Worm (Caenorhabditis elegans) whole organism, L4 larva: ENCODE measurements around the gene sri-10.

ENCODE experiments used
- F26F4.8 ChIP-seq: fragments of 200-800 bp; sonication (Bioruptor generic); conservative IDR thresholded peaks from 2 replicates; pipeline ENCODE4 v1.3.6; 2022; ENCODE audit warnings: missing genetic modification characterization, missing compliant biosample characterization
- F44E2.7 ChIP-seq: fragments of 200-800 bp; sonication (Bioruptor generic); IDR thresholded peaks from 2 replicates; pipeline ENCODE4 v2.1.2; 2022; ENCODE audit warnings: missing genetic modification characterization, missing compliant biosample characterization
- T26A8.4 ChIP-seq: fragments of 200-800 bp; sonication (Bioruptor generic); IDR thresholded peaks from 2 replicates; pipeline ENCODE4 v1.3.6; 2022; ENCODE audit warnings: missing genetic modification characterization, missing compliant biosample characterization
- Y105C5A.15 ChIP-seq: fragments of 200-800 bp; sonication (Bioruptor generic); IDR thresholded peaks from 2 replicates; pipeline ENCODE4 v1.3.6; 2022; ENCODE audit warnings: missing genetic modification characterization, missing compliant biosample characterization
- Y48G9A.11 ChIP-seq: fragments of 200-800 bp; sonication (Bioruptor generic); IDR thresholded peaks from 2 replicates; pipeline ENCODE4 v1.3.6; 2022; ENCODE audit warnings: missing genetic modification reagents, missing genetic modification characterization, missing compliant biosample characterization
- Y75B8A.6 ChIP-seq: fragments of 200-800 bp; sonication (Bioruptor generic); IDR thresholded peaks from 2 replicates; pipeline ENCODE4 v1.3.6; 2022; ENCODE audit warnings: missing genetic modification reagents, missing genetic modification characterization, missing compliant biosample characterization
- ZK337.2 ChIP-seq: fragments of 200-800 bp; sonication (Bioruptor generic); IDR thresholded peaks from 2 replicates; pipeline ENCODE4 v1.3.6; 2022; ENCODE audit warnings: missing genetic modification reagents, missing genetic modification characterization, missing compliant biosample characterization
- arid-1 ChIP-seq: fragments of 200-800 bp; sonication (Bioruptor generic); conservative IDR thresholded peaks from 2 replicates; pipeline ENCODE4 v1.3.6; 2022; ENCODE audit warnings: missing genetic modification reagents, missing genetic modification characterization, missing compliant biosample characterization
- attf-4 ChIP-seq: sonication (generic microtip); optimal IDR thresholded peaks from 3 replicates; lab custom pipeline; 2017; ENCODE audit warnings: missing biosample characterization, missing genetic modification characterization
- ceh-28 ChIP-seq: fragments of 150-350 bp; optimal IDR thresholded peaks from 2 replicates; lab custom pipeline; 2014; ENCODE audit warnings: missing biosample characterization, missing genetic modification reagents, missing genetic modification characterization
- ceh-44 ChIP-seq: fragments of 200-800 bp; sonication (Bioruptor generic); IDR thresholded peaks from 2 replicates; pipeline ENCODE4 v1.3.6; 2022; ENCODE audit warnings: missing genetic modification reagents, missing genetic modification characterization, missing compliant biosample characterization
- ceh-82 ChIP-seq: sonication (generic microtip); optimal IDR thresholded peaks from 2 replicates; lab custom pipeline; 2017; ENCODE audit warnings: missing biosample characterization, missing genetic modification characterization
- ctbp-1 ChIP-seq: fragments of 200-800 bp; sonication (Bioruptor generic); IDR thresholded peaks from 2 replicates; pipeline ENCODE4 v1.3.6; 2022; ENCODE audit warnings: missing genetic modification reagents, missing genetic modification characterization, missing compliant biosample characterization
- daf-12 ChIP-seq: fragments of 150-350 bp; optimal IDR thresholded peaks from 2 replicates; lab custom pipeline; 2014; ENCODE audit warnings: missing biosample characterization, missing genetic modification reagents, missing genetic modification characterization
- daf-16 ChIP-seq, 3 experiments: sonication (generic microtip); optimal IDR thresholded peaks; 2 replicates each; lab custom pipeline; 2016 to 2017; ENCODE audit warnings: missing genetic modification characterization in 3 of 3, missing genetic modification reagents in 3 of 3, mild to moderate bottlenecking in 2 of 3, missing compliant biosample characterization in 2 of 3, missing biosample characterization in 1 of 3, moderate library complexity in 1 of 3
- dmd-6 ChIP-seq: fragments of 200-800 bp; sonication (Bioruptor generic); IDR thresholded peaks from 2 replicates; pipeline ENCODE4 v1.3.6; 2022; ENCODE audit warnings: missing genetic modification reagents, missing genetic modification characterization, missing compliant biosample characterization
- egl-27 ChIP-seq: sonication (generic microtip); optimal IDR thresholded peaks from 3 replicates; lab custom pipeline; 2017; ENCODE audit warnings: missing biosample characterization, missing genetic modification reagents, missing genetic modification characterization
- egl-43 ChIP-seq: fragments of 200-800 bp; sonication (Bioruptor generic); IDR thresholded peaks from 2 replicates; pipeline ENCODE4 v1.3.6; 2022; ENCODE audit warnings: missing genetic modification reagents, missing genetic modification characterization, missing compliant biosample characterization
- gei-8 ChIP-seq: fragments of 200-800 bp; sonication (Bioruptor generic); optimal IDR thresholded peaks from 2 replicates; lab custom pipeline; 2018; ENCODE audit warnings: mild to moderate bottlenecking, missing genetic modification characterization, missing compliant biosample characterization
- hlh-30 ChIP-seq: sonication (generic microtip); optimal IDR thresholded peaks from 2 replicates; lab custom pipeline; 2017; ENCODE audit warnings: antibody characterized with exemption, mild to moderate bottlenecking, missing genetic modification characterization, missing compliant biosample characterization; ENCODE audit not compliant: insufficient read depth
- lim-7 ChIP-seq: fragments of 200-800 bp; sonication (Bioruptor generic); IDR thresholded peaks from 2 replicates; pipeline ENCODE4 v1.3.6; 2022; ENCODE audit warnings: missing genetic modification characterization, missing compliant biosample characterization
- lin-1 ChIP-seq: fragments of 200-800 bp; sonication (Bioruptor generic); IDR thresholded peaks from 2 replicates; pipeline ENCODE4 v1.3.6; 2022; ENCODE audit warnings: missing genetic modification reagents, missing genetic modification characterization, missing compliant biosample characterization
- lin-13 ChIP-seq: fragments of 150-350 bp; optimal IDR thresholded peaks from 2 replicates; lab custom pipeline; 2014; ENCODE audit warnings: missing biosample characterization, missing genetic modification reagents, missing genetic modification characterization
- lin-29 ChIP-seq: fragments of 200-800 bp; sonication (Bioruptor generic); IDR thresholded peaks from 2 replicates; pipeline ENCODE4 v1.3.6; 2022; ENCODE audit warnings: missing genetic modification reagents, missing genetic modification characterization, missing compliant biosample characterization
- lin-39 ChIP-seq: fragments of 150-350 bp; optimal IDR thresholded peaks from 2 replicates; lab custom pipeline; 2014; ENCODE audit warnings: missing biosample characterization, missing genetic modification reagents, missing genetic modification characterization
- lir-3 ChIP-seq: sonication (generic microtip); optimal IDR thresholded peaks from 2 replicates; lab custom pipeline; 2016; ENCODE audit warnings: mild to moderate bottlenecking, missing genetic modification characterization, missing compliant biosample characterization
- lsy-2 ChIP-seq, 2 experiments: fragments of 150-350 bp in 1 of 2; sonication (generic microtip) in 1 of 2; optimal IDR thresholded peaks; 2 replicates each; lab custom pipeline; 2014 to 2017; ENCODE audit warnings: missing biosample characterization in 2 of 2, missing genetic modification characterization in 2 of 2
- madf-9 ChIP-seq: fragments of 200-800 bp; sonication (Bioruptor generic); conservative IDR thresholded peaks from 2 replicates; pipeline ENCODE4 v1.3.6; 2022; ENCODE audit warnings: missing genetic modification reagents, missing genetic modification characterization, missing compliant biosample characterization
- mdl-1 ChIP-seq, 2 experiments: fragments of 150-350 bp in 1 of 2; sonication (generic microtip) in 1 of 2; optimal IDR thresholded peaks; 2 replicates each; lab custom pipeline; 2014 to 2017; ENCODE audit warnings: missing biosample characterization in 2 of 2, missing genetic modification characterization in 2 of 2
- mdt-29 ChIP-seq: fragments of 200-800 bp; sonication (Bioruptor generic); IDR thresholded peaks from 2 replicates; pipeline ENCODE4 v1.3.6; 2022; ENCODE audit warnings: missing genetic modification reagents, missing genetic modification characterization, missing compliant biosample characterization
- nhr-102 ChIP-seq: sonication (generic microtip); optimal IDR thresholded peaks from 2 replicates; lab custom pipeline; 2016; ENCODE audit warnings: mild to moderate bottlenecking, missing genetic modification characterization, moderate library complexity, missing compliant biosample characterization
- nhr-11 ChIP-seq: fragments of 150-350 bp; optimal IDR thresholded peaks from 2 replicates; lab custom pipeline; 2014; ENCODE audit warnings: missing biosample characterization, missing genetic modification characterization
- nhr-237 ChIP-seq: sonication (generic microtip); optimal IDR thresholded peaks from 2 replicates; lab custom pipeline; 2017; ENCODE audit warnings: missing biosample characterization, missing genetic modification characterization
- nhr-41 ChIP-seq: fragments of 200-800 bp; sonication (Bioruptor generic); IDR thresholded peaks from 2 replicates; pipeline ENCODE4 v1.3.6; 2022; ENCODE audit warnings: missing genetic modification reagents, missing genetic modification characterization, missing compliant biosample characterization
- nhr-42 ChIP-seq: fragments of 200-800 bp; sonication (Bioruptor generic); IDR thresholded peaks from 2 replicates; pipeline ENCODE4 v1.3.6; 2022; ENCODE audit warnings: missing genetic modification characterization, missing compliant biosample characterization
- nhr-48 ChIP-seq: sonication (generic microtip); optimal IDR thresholded peaks from 2 replicates; lab custom pipeline; 2016; ENCODE audit warnings: mild to moderate bottlenecking, missing genetic modification characterization, missing compliant biosample characterization
- nhr-76 ChIP-seq: fragments of 150-350 bp; optimal IDR thresholded peaks from 2 replicates; lab custom pipeline; 2014; ENCODE audit warnings: missing biosample characterization, missing genetic modification characterization
- php-3 ChIP-seq: fragments of 200-800 bp; sonication (Bioruptor generic); IDR thresholded peaks from 2 replicates; pipeline ENCODE4 v1.3.6; 2022; ENCODE audit warnings: missing genetic modification reagents, missing genetic modification characterization, missing compliant biosample characterization
- pqm-1 ChIP-seq: sonication (generic microtip); optimal IDR thresholded peaks from 2 replicates; lab custom pipeline; 2017; ENCODE audit warnings: missing biosample characterization, missing genetic modification characterization
- rbr-2 ChIP-seq: sonication (generic microtip); optimal IDR thresholded peaks from 2 replicates; lab custom pipeline; 2016; ENCODE audit warnings: missing genotype, missing genetic modification characterization, missing compliant biosample characterization
- set-16 ChIP-seq: fragments of 200-800 bp; sonication (Bioruptor generic); IDR thresholded peaks from 2 replicates; pipeline ENCODE4 v1.3.6; 2022; ENCODE audit warnings: missing genetic modification reagents, missing genetic modification characterization, missing compliant biosample characterization
- snpc-1.2 ChIP-seq: fragments of 200-800 bp; sonication (Bioruptor generic); IDR thresholded peaks from 2 replicates; pipeline ENCODE4 v1.3.6; 2022; ENCODE audit warnings: missing genetic modification reagents, missing genetic modification characterization, missing compliant biosample characterization
- tra-1 ChIP-seq: fragments of 200-800 bp; sonication (Bioruptor generic); IDR thresholded peaks from 2 replicates; pipeline ENCODE4 v1.3.6; 2022; ENCODE audit warnings: missing genetic modification reagents, missing genetic modification characterization, missing compliant biosample characterization
- unc-39 ChIP-seq: sonication (generic microtip); optimal IDR thresholded peaks from 2 replicates; lab custom pipeline; 2017; ENCODE audit warnings: missing biosample characterization, missing genetic modification characterization
- unc-62 ChIP-seq, 3 experiments: fragments of 150-350 bp in 1 of 3; sonication (generic microtip); optimal IDR thresholded peaks in 2 of 3; peaks in 1 of 3; 1 replicate in 1 of 3; 2 replicates in 2 of 3; lab custom pipeline; 2014 to 2017; ENCODE audit warnings: missing biosample characterization in 3 of 3, missing genetic modification characterization in 3 of 3, missing genetic modification reagents in 3 of 3, missing genotype in 1 of 3
- vab-7 ChIP-seq: fragments of 200-800 bp; sonication (Bioruptor generic); IDR thresholded peaks from 2 replicates; pipeline ENCODE4 v1.3.6; 2022; ENCODE audit warnings: missing genetic modification reagents, missing genetic modification characterization, missing compliant biosample characterization
- zag-1 ChIP-seq: fragments of 150-350 bp; optimal IDR thresholded peaks from 2 replicates; lab custom pipeline; 2014; ENCODE audit warnings: missing biosample characterization, missing genetic modification characterization

The sri-10 gene

DNA sequence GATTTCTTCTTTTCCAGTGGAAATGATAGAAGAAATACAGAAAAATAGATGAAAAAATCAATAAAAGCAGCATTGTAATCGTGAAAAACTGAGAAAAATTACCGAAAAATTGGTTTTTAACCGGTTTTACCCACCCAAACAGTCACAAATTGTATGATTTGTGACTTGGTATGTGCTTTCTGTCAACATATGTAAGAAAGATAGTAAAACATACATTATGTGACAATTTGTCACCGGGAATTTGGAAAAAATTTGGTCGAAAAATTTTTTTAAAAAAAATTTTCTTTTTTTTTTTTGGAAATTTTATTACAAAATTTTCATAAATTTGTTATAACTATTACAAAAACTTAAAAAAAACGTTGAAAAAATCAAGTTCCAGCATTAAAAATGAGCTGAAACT lies 30.8 kb upstream of the sri-10 start, which contains the start of gene cyp-33D3:
TSS of gene cyp-33D3 (minus strand) at position 101 of the 400 bp plus-strand sequence.
- TF ChIP-seq F26F4.8 (GFP tag; lab: Robert Waterston, UW) (no peak), gei-8 (no peak), daf-12 (no peak), lsy-2 (tag; optimal IDR thresholded peaks at IDR 0.05; lab: Kevin White, UChicago) (no peak), lin-13 (GFP tag; lab: Kevin White, UChicago) (no peak), attf-4 (tag; lab: Kevin White, UChicago) (no peak)

DNA sequence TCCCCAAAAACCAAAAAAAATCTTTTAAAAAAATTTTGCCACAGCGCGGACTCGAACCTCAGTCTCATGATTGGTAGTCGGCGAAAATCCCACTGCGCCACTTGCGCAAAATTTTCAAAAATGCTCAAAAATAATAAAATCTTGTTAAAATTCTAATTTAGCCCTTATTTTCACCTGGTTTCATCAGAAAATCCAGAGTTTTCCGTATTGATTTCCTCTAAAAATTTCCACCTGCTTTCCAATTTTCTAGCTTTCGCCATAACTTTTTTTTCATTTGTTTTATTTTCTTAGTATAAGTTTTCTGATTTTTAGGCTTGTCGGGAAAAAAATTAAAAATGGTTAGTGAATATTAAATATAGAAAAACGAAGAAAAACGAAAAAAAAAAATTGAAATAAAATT lies 21.1 kb upstream of the sri-10 start:
- TF ChIP-seq zag-1 (no peak), Y105C5A.15 (GFP tag; lab: Robert Waterston, UW) (no peak), lin-39 (tag; lab: Kevin White, UChicago) (no peak), vab-7 (GFP tag; lab: Robert Waterston, UW) (no peak), lin-1 (no peak), set-16 (GFP tag; lab: Robert Waterston, UW) (no peak), egl-27 (tag; lab: Kevin White, UChicago) (no peak), ceh-82 (tag; lab: Kevin White, UChicago) (no peak), ceh-44 (GFP tag; lab: Robert Waterston, UW) (no peak), nhr-41 (no peak), Y48G9A.11 (GFP tag; lab: Robert Waterston, UW) (no peak), F44E2.7 (GFP tag; lab: Robert Waterston, UW) (no peak)

DNA sequence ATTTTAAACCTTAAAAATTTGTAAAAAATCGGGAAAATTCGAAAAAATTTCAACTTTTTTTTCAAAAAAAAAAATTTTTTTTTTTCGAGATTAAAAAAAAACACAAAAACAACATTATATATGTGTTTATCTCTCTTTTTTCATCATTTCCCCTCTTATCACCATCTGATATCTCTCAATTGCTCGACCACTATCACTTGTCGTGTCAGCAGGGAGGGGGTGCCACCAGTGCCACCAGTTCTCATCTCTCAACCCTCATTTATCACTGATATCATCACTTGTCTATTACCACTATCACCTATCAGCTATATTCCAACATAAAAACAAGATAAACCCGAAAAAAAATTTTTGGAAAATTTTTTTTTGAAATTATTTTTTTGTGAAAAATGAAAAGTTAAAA lies 20.1 kb upstream of the sri-10 start:
- TF ChIP-seq php-3 (GFP tag; lab: Robert Waterston, UW) (peak; percentile 62), daf-16 (GFP tag; optimal IDR thresholded peaks at IDR 0.05; lab: Kevin White, UChicago) (peak in 1 of 2 experiments; percentile 29), daf-16 (tag; optimal IDR thresholded peaks at IDR 0.05; lab: Kevin White, UChicago) (peak; percentile 89), nhr-42 (GFP tag; lab: Robert Waterston, UW) (no peak), nhr-76 (no peak), nhr-102 (tag; lab: Kevin White, UChicago) (peak; percentile 38), lim-7 (GFP tag; lab: Robert Waterston, UW) (no peak), ceh-28 (no peak), hlh-30 (peak; percentile 44), T26A8.4 (GFP tag; lab: Robert Waterston, UW) (no peak), lin-29 (GFP tag; lab: Robert Waterston, UW) (no peak), pqm-1 (tag; lab: Kevin White, UChicago) (peak; percentile 67), ceh-82 (tag; lab: Kevin White, UChicago) (no peak), set-16 (GFP tag; lab: Robert Waterston, UW) (no peak), nhr-48 (tag; lab: Kevin White, UChicago) (peak; percentile 32), dmd-6 (GFP tag; lab: Robert Waterston, UW) (peak; percentile 42), mdl-1 (tag; optimal IDR thresholded peaks at IDR 0.05; lab: Kevin White, UChicago) (no peak), lir-3 (tag; lab: Kevin White, UChicago) (no peak), ceh-44 (GFP tag; lab: Robert Waterston, UW) (no peak), madf-9 (GFP tag; lab: Robert Waterston, UW) (no peak), egl-43 (GFP tag; lab: Robert Waterston, UW) (no peak), unc-39 (tag; lab: Kevin White, UChicago) (no peak), arid-1 (GFP tag; lab: Robert Waterston, UW) (no peak), nhr-237 (tag; lab: Kevin White, UChicago) (no peak), unc-62 (GFP tag; optimal IDR thresholded peaks at IDR 0.05 in 1 of 2; lab: Kevin White, UChicago) (peak in 1 of 2 experiments; percentile 43), unc-62 (tag; optimal IDR thresholded peaks at IDR 0.05; lab: Kevin White, UChicago) (no peak), ZK337.2 (no peak), snpc-1.2 (GFP tag; lab: Robert Waterston, UW) (no peak), rbr-2 (no peak), tra-1 (no peak), nhr-11 (tag; lab: Kevin White, UChicago) (no peak), mdt-29 (GFP tag; lab: Robert Waterston, UW) (no peak), F26F4.8 (GFP tag; lab: Robert Waterston, UW) (no peak), Y75B8A.6 (GFP tag; lab: Robert Waterston, UW) (no peak), attf-4 (tag; lab: Kevin White, UChicago) (no peak), ctbp-1 (no peak)
